Worm (Caenorhabditis elegans) whole organism, mixed stage, embryonic: ENCODE data around the gene R07C12.1.
"Not testable (repeated sequence)": the region's sequence is repeated elsewhere in the genome, so short reads cannot be mapped to it uniquely, and the experiment has no call there.

ENCODE experiments used
- ham-2 ChIP-seq: fragments of 200-800 bp; sonication (Bioruptor generic); optimal IDR thresholded peaks from 2 replicates; lab custom pipeline; 2018; ENCODE audit warnings: mild to moderate bottlenecking, missing genetic modification characterization, missing compliant biosample characterization
- nhr-12 ChIP-seq: fragments of 150-350 bp; optimal IDR thresholded peaks from 2 replicates; lab custom pipeline; 2014; ENCODE audit warnings: missing biosample characterization, missing genetic modification characterization
- nhr-76 ChIP-seq: sonication (generic microtip); optimal IDR thresholded peaks from 2 replicates; lab custom pipeline; 2017; ENCODE audit warnings: missing biosample characterization, missing genetic modification characterization

ce11 chrIV:4184767-4185166, 32.5 kb downstream of the R07C12.1 start:
- not testable (repeated sequence) for TF ChIP-seq nhr-76; nhr-12 (tag; lab: Kevin White, UChicago); ham-2 (GFP tag; lab: Kevin White, UChicago)
